Worm (Caenorhabditis elegans) whole organism, early embryonic: ENCODE results near the gene far-6.

Experiments used
- B0310.2 ChIP-seq: sonication (generic microtip); optimal IDR thresholded peaks from 2 replicates; lab custom pipeline; 2016; ENCODE audit warnings: mild to moderate bottlenecking, missing genetic modification characterization, missing compliant biosample characterization
- F13C5.2 ChIP-seq: sonication (generic microtip); optimal IDR thresholded peaks from 2 replicates; lab custom pipeline; 2017; ENCODE audit warnings: mild to moderate bottlenecking, missing genetic modification characterization, inconsistent platforms, missing compliant biosample characterization
- aly-1 ChIP-seq: sonication (generic microtip); optimal IDR thresholded peaks from 2 replicates; lab custom pipeline; 2016; ENCODE audit warnings: missing genetic modification characterization, missing compliant biosample characterization
- ama-1 ChIP-seq: fragments of 150-350 bp; optimal IDR thresholded peaks from 2 replicates; lab custom pipeline; 2014
- ceh-13 ChIP-seq: fragments of 200-800 bp; sonication (Bioruptor generic); optimal IDR thresholded peaks from 2 replicates; lab custom pipeline; 2018; ENCODE audit warnings: mild to moderate bottlenecking, missing genetic modification characterization, missing compliant biosample characterization
- ceh-36 ChIP-seq: sonication (generic microtip); optimal IDR thresholded peaks from 2 replicates; lab custom pipeline; 2016; ENCODE audit warnings: missing genetic modification characterization, inconsistent platforms, missing compliant biosample characterization
- ets-7 ChIP-seq: sonication (generic microtip); optimal IDR thresholded peaks from 2 replicates; lab custom pipeline; 2016; ENCODE audit warnings: missing genotype, missing genetic modification characterization, missing compliant biosample characterization
- flt-1 ChIP-seq: fragments of 200-800 bp; sonication (Bioruptor generic); IDR thresholded peaks from 2 replicates; pipeline ENCODE4 v1.3.6; 2022; ENCODE audit warnings: missing genetic modification characterization, missing compliant biosample characterization
- hmbx-1 ChIP-seq: sonication (generic microtip); optimal IDR thresholded peaks from 2 replicates; lab custom pipeline; 2016; ENCODE audit warnings: mild to moderate bottlenecking, missing genetic modification characterization, missing compliant biosample characterization
- hmg-4 ChIP-seq: fragments of 200-800 bp; sonication (Bioruptor generic); optimal IDR thresholded peaks from 2 replicates; lab custom pipeline; 2018; ENCODE audit warnings: mild to moderate bottlenecking, missing genetic modification characterization, missing compliant biosample characterization
- hnd-1 ChIP-seq: sonication (generic microtip); optimal IDR thresholded peaks from 2 replicates; lab custom pipeline; 2016; ENCODE audit warnings: missing genetic modification characterization, missing compliant biosample characterization
- pes-1 ChIP-seq: fragments of 200-800 bp; sonication (Bioruptor generic); IDR thresholded peaks from 2 replicates; pipeline ENCODE4 v1.3.6; 2022; ENCODE audit warnings: missing genetic modification reagents, missing genetic modification characterization, missing compliant biosample characterization
- scrt-1 ChIP-seq: fragments of 200-800 bp; sonication (Bioruptor generic); IDR thresholded peaks from 2 replicates; pipeline ENCODE4 v1.3.6; 2022; ENCODE audit warnings: missing genetic modification characterization, missing compliant biosample characterization
- sea-1 ChIP-seq: fragments of 200-800 bp; sonication (Bioruptor generic); conservative IDR thresholded peaks from 2 replicates; pipeline ENCODE4 v1.3.6; 2022; ENCODE audit warnings: missing genetic modification characterization, missing compliant biosample characterization
- tbx-11 ChIP-seq: fragments of 200-800 bp; sonication (Bioruptor generic); IDR thresholded peaks from 2 replicates; pipeline ENCODE4 v1.3.6; 2022; ENCODE audit warnings: missing genetic modification characterization, missing compliant biosample characterization
- tbx-37 ChIP-seq: fragments of 200-800 bp; sonication (Bioruptor generic); conservative IDR thresholded peaks from 2 replicates; pipeline ENCODE4 v1.3.6; 2022; ENCODE audit warnings: missing genetic modification reagents, missing genetic modification characterization, missing compliant biosample characterization
- tra-4 ChIP-seq: sonication (generic microtip); optimal IDR thresholded peaks from 2 replicates; lab custom pipeline; 2017; ENCODE audit warnings: missing genetic modification characterization, missing compliant biosample characterization

far-6 gene

DNA sequence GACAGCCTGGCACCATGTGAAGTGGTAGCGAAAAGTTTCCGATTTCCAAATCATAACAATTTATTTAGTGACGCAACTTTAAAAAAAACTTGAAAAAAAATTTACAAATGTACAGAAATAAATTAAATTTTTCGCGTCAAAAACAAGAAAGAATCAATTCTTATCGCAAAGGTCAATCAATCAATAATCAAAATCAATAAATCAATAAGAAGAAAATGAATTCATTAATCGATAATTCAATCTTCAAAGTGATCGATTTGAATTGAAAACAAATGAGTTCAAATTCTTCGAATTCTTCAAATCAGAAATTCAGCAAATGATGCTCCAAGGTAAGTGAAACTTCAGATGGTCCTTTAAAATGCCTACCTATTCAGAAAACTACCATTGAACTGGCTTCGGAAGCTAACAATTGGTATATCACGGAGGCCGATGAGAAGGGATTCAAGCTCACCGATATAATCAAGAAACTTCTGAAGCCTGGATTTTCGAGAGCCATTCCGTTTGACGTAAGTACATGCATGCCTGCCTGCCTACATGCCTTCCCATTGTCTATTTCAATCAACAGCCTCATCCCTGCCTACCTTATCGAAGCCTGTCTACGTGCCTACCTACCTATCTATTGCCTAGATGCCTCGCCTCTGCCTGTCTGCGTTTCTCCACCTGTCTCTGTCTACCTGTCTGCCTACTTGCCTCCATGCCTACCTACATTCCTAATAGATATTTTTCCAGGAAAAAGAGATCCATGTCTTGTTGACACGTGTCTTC lies 8.1 kb upstream of the far-6 start:
- TF ChIP-seq hnd-1 (tag; lab: Kevin White, UChicago) = no peak
- no peak for TF ChIP-seq scrt-1
- TF ChIP-seq ets-7 (tag; lab: Kevin White, UChicago) = no peak
- TF ChIP-seq ceh-13 = no peak

DNA sequence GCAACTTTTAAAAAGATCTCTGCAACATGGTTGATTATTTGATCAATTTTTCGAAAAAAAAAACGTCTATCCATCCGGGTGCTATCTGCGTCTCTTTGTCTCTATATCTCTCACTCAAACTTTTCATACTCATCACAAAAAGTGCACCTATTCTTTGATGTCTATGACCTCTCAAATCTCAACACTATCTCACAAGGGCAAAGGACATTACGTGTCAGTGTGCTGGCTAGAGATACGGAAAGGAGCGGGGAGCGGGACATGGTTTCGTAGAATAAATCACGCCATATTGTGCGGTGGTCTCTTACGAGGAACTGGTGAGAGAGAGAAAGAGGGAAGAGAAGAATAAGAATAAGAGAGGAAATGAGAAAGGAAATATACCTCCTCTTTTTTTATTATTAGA lies 5.7 kb upstream of the far-6 start:
- no peak for TF ChIP-seq hmg-4 (GFP tag; lab: Kevin White, UChicago)
- no peak for TF ChIP-seq scrt-1
- no peak for TF ChIP-seq tbx-37 (GFP tag; lab: Robert Waterston, UW)
- TF ChIP-seq ama-1 (lab: Kevin White, UChicago) = no peak
- TF ChIP-seq tra-4 (tag; lab: Kevin White, UChicago) = no peak
- TF ChIP-seq hmbx-1 = no peak
- TF ChIP-seq flt-1 (GFP tag; lab: Robert Waterston, UW) = no peak
- no peak for TF ChIP-seq ceh-13

DNA sequence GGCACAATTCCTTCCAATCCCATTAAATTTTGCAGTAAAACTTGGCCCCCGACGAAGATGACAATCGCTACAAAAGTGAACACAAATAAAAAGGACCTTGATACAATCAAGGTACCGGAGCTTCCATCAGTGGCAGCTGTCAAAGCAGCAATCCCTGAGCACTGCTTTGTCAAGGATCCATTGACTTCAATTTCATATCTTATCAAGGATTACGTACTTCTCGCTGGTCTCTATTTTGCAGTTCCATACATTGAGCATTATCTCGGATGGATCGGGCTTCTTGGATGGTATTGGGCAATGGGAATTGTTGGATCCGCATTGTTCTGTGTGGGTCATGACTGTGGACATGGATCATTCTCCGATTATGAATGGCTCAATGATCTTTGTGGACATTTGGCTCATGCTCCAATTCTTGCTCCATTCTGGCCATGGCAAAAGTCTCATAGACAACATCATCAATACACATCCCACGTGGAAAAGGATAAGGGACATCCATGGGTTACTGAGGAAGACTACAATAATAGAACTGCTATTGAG lies 4.3 kb upstream of the far-6 start, which contains the start of gene fat-2:
Gene fat-2 (plus strand): TSS at position 51 of the 537 bp plus-strand sequence.
- TF ChIP-seq ceh-36 (tag; lab: Kevin White, UChicago) = no peak
- no peak for TF ChIP-seq sea-1 (GFP tag; lab: Robert Waterston, UW)
- TF ChIP-seq pes-1 = no peak
- TF ChIP-seq hmbx-1 = no peak
- no peak for TF ChIP-seq scrt-1
- TF ChIP-seq B0310.2 (tag; lab: Kevin White, UChicago) = no peak
- no peak for TF ChIP-seq F13C5.2 (tag; lab: Kevin White, UChicago)
- no peak for TF ChIP-seq hmg-4 (GFP tag; lab: Kevin White, UChicago)
- TF ChIP-seq tra-4 (tag; lab: Kevin White, UChicago) = no peak
- TF ChIP-seq ets-7 (tag; lab: Kevin White, UChicago) = no peak
- TF ChIP-seq hnd-1 (tag; lab: Kevin White, UChicago) = no peak
- TF ChIP-seq ceh-13 = no peak
- no peak for TF ChIP-seq ama-1 (lab: Kevin White, UChicago)

DNA sequence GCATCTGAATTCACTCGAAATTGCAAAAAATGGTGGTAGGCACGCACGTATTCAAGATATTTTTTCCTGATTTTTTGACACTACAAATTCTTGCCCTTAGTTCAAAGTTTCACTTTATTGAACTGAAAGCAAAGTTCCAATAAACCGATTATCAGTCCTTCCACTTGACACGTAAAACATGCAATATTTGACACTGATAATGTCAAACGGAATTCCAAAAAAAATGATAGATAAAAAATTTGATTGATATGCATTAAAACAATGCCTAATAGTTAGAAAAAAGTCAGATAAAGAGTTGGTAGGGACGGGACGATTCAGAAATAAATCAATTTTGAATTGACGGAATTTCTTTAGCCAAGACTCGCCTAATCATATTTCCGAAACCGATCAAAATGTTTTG lies 1.1 kb upstream of the far-6 start:
- TF ChIP-seq hnd-1 (tag; lab: Kevin White, UChicago) (no peak), sea-1 (GFP tag; lab: Robert Waterston, UW) (no peak), pes-1 (no peak)

DNA sequence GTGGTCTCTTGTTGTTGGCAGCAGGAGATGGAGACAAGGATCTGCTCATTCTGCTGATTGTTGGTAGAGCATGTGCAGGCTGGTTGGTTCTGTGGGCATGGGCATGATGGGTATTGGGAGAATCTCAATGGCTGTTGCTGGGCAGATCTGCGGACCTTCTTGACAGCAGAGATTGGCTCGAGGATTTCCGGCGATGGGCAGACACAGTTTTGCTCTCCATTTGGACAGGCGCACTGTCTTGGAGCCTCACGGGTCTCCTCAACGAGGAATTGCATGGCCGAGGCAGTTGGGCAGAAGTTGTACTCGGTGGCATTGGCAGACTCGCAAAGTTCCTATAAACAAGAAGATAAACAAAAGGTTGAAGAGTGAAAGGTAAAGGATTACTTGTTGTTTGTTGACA lies 2.4 kb downstream of the far-6 start:
- no peak for TF ChIP-seq hnd-1 (tag; lab: Kevin White, UChicago)
- no peak for TF ChIP-seq ceh-36 (tag; lab: Kevin White, UChicago)
- no peak for TF ChIP-seq ama-1 (lab: Kevin White, UChicago)
- no peak for TF ChIP-seq aly-1 (tag; lab: Kevin White, UChicago)
- no peak for TF ChIP-seq ceh-13
- no peak for TF ChIP-seq hmg-4 (GFP tag; lab: Kevin White, UChicago)
- TF ChIP-seq ets-7 (tag; lab: Kevin White, UChicago) = no peak
- no peak for TF ChIP-seq hmbx-1
- no peak for TF ChIP-seq tbx-11 (GFP tag; lab: Robert Waterston, UW)

ce11 chrIV:13331285-13331684 lies 3.1 kb downstream of the far-6 start, which contains the start of gene pqn-74:
Gene pqn-74 (minus strand): TSS chrIV:13331406.
- no peak for TF ChIP-seq ets-7 (tag; lab: Kevin White, UChicago)
- no peak for TF ChIP-seq hnd-1 (tag; lab: Kevin White, UChicago)
- no peak for TF ChIP-seq hmbx-1
- no peak for TF ChIP-seq ama-1 (lab: Kevin White, UChicago)
- TF ChIP-seq B0310.2 (tag; lab: Kevin White, UChicago) = no peak
- TF ChIP-seq ceh-36 (tag; lab: Kevin White, UChicago) = no peak
- no peak for TF ChIP-seq pes-1
- no peak for TF ChIP-seq scrt-1
- TF ChIP-seq hmg-4 (GFP tag; lab: Kevin White, UChicago) = no peak
- TF ChIP-seq aly-1 (tag; lab: Kevin White, UChicago) = no peak
- no peak for TF ChIP-seq F13C5.2 (tag; lab: Kevin White, UChicago)

- no peak for TF ChIP-seq hnd-1 (tag; lab: Kevin White, UChicago)
- no peak for TF ChIP-seq sea-1 (GFP tag; lab: Robert Waterston, UW)
- TF ChIP-seq tra-4 (tag; lab: Kevin White, UChicago) = no peak
- no peak for TF ChIP-seq scrt-1
- TF ChIP-seq ceh-36 (tag; lab: Kevin White, UChicago) = no peak
- TF ChIP-seq tbx-37 (GFP tag; lab: Robert Waterston, UW) = no peak
- TF ChIP-seq tbx-11 (GFP tag; lab: Robert Waterston, UW) = no peak
- TF ChIP-seq ets-7 (tag; lab: Kevin White, UChicago) = no peak
- no peak for TF ChIP-seq ama-1 (lab: Kevin White, UChicago)
- TF ChIP-seq pes-1 = no peak
- no peak for TF ChIP-seq hmbx-1
- no peak for TF ChIP-seq F13C5.2 (tag; lab: Kevin White, UChicago)
- TF ChIP-seq flt-1 (GFP tag; lab: Robert Waterston, UW) = no peak
- TF ChIP-seq ceh-13 = no peak
- no peak for TF ChIP-seq B0310.2 (tag; lab: Kevin White, UChicago)
Measured at ce11 chrIV:13334287-13334686, 6.1 kb downstream of the far-6 start.

ce11 chrIV:13342555-13342954 lies 14.4 kb downstream of the far-6 start, which contains the start of gene W02A2.5:
Gene W02A2.5 (plus strand): TSS chrIV:13342855.
- TF ChIP-seq B0310.2 (tag; lab: Kevin White, UChicago) (no peak), sea-1 (GFP tag; lab: Robert Waterston, UW) (no peak), ceh-13 (no peak), ets-7 (tag; lab: Kevin White, UChicago) (no peak), ama-1 (lab: Kevin White, UChicago) (no peak), F13C5.2 (tag; lab: Kevin White, UChicago) (no peak), ceh-36 (tag; lab: Kevin White, UChicago) (no peak), aly-1 (tag; lab: Kevin White, UChicago) (no peak), scrt-1 (no peak), hmg-4 (GFP tag; lab: Kevin White, UChicago) (no peak), pes-1 (no peak), hnd-1 (tag; lab: Kevin White, UChicago) (no peak), tbx-37 (GFP tag; lab: Robert Waterston, UW) (no peak)
